Worm (Caenorhabditis elegans) whole organism, L4 larva: ENCODE results near the gene K08D8.4.

Source experiments
- Y105C5A.15 ChIP-seq: fragments of 200-800 bp; sonication (Bioruptor generic); IDR thresholded peaks from 2 replicates; pipeline ENCODE4 v1.3.6; 2022; ENCODE audit warnings: missing genetic modification characterization, missing compliant biosample characterization
- attf-4 ChIP-seq: sonication (generic microtip); optimal IDR thresholded peaks from 3 replicates; lab custom pipeline; 2017; ENCODE audit warnings: missing biosample characterization, missing genetic modification characterization
- cey-2 ChIP-seq: sonication (generic microtip); optimal IDR thresholded peaks from 3 replicates; lab custom pipeline; 2017; ENCODE audit warnings: missing genetic modification characterization, mild to moderate bottlenecking, missing compliant biosample characterization, antibody characterized with exemption, borderline replicate concordance; ENCODE audit not compliant: insufficient read depth
- daf-12 ChIP-seq: fragments of 150-350 bp; optimal IDR thresholded peaks from 2 replicates; lab custom pipeline; 2014; ENCODE audit warnings: missing biosample characterization, missing genetic modification reagents, missing genetic modification characterization
- dmd-6 ChIP-seq: fragments of 200-800 bp; sonication (Bioruptor generic); IDR thresholded peaks from 2 replicates; pipeline ENCODE4 v1.3.6; 2022; ENCODE audit warnings: missing genetic modification reagents, missing genetic modification characterization, missing compliant biosample characterization
- dmd-9 ChIP-seq: fragments of 200-800 bp; sonication (Bioruptor generic); IDR thresholded peaks from 2 replicates; pipeline ENCODE4 v1.3.6; 2022; ENCODE audit warnings: missing genetic modification reagents, missing genetic modification characterization, missing compliant biosample characterization
- dpl-1 ChIP-seq: fragments of 150-350 bp; optimal IDR thresholded peaks from 2 replicates; lab custom pipeline; 2014; ENCODE audit warnings: missing biosample characterization, missing genetic modification reagents, missing genetic modification characterization
- dve-1 ChIP-seq: sonication (generic microtip); optimal IDR thresholded peaks from 2 replicates; lab custom pipeline; 2017; ENCODE audit warnings: antibody characterized with exemption, mild to moderate bottlenecking, missing genetic modification characterization, missing compliant biosample characterization; ENCODE audit not compliant: insufficient read depth
- egl-43 ChIP-seq: fragments of 200-800 bp; sonication (Bioruptor generic); IDR thresholded peaks from 2 replicates; pipeline ENCODE4 v1.3.6; 2022; ENCODE audit warnings: missing genetic modification reagents, missing genetic modification characterization, missing compliant biosample characterization
- fos-1 ChIP-seq: fragments of 150-350 bp; optimal IDR thresholded peaks from 2 replicates; lab custom pipeline; 2014; ENCODE audit warnings: missing biosample characterization, missing genetic modification characterization
- hlh-11 ChIP-seq: fragments of 200-800 bp; sonication (Bioruptor generic); optimal IDR thresholded peaks from 2 replicates; lab custom pipeline; 2018; ENCODE audit warnings: mild to moderate bottlenecking, missing genetic modification characterization, missing compliant biosample characterization
- hlh-30 ChIP-seq: sonication (generic microtip); optimal IDR thresholded peaks from 2 replicates; lab custom pipeline; 2017; ENCODE audit warnings: antibody characterized with exemption, mild to moderate bottlenecking, missing genetic modification characterization, missing compliant biosample characterization; ENCODE audit not compliant: insufficient read depth
- hmg-1.1 ChIP-seq: fragments of 200-800 bp; sonication (Bioruptor generic); IDR thresholded peaks from 2 replicates; pipeline ENCODE4 v1.3.6; 2022; ENCODE audit warnings: missing genetic modification reagents, missing genetic modification characterization, missing compliant biosample characterization
- nhr-111 ChIP-seq: fragments of 200-800 bp; sonication (Bioruptor generic); optimal IDR thresholded peaks from 2 replicates; lab custom pipeline; 2018; ENCODE audit warnings: mild to moderate bottlenecking, missing genetic modification characterization, missing compliant biosample characterization
- nhr-25 ChIP-seq: sonication (generic microtip); optimal IDR thresholded peaks from 2 replicates; lab custom pipeline; 2017; ENCODE audit warnings: missing genetic modification characterization, mild to moderate bottlenecking, missing compliant biosample characterization, antibody characterized with exemption, moderate library complexity, borderline replicate concordance; ENCODE audit not compliant: insufficient read depth
- nhr-28 ChIP-seq: fragments of 150-350 bp; optimal IDR thresholded peaks from 2 replicates; lab custom pipeline; 2014; ENCODE audit warnings: missing biosample characterization, missing genetic modification characterization
- nhr-41 ChIP-seq: fragments of 200-800 bp; sonication (Bioruptor generic); IDR thresholded peaks from 2 replicates; pipeline ENCODE4 v1.3.6; 2022; ENCODE audit warnings: missing genetic modification reagents, missing genetic modification characterization, missing compliant biosample characterization
- nhr-48 ChIP-seq: sonication (generic microtip); optimal IDR thresholded peaks from 2 replicates; lab custom pipeline; 2016; ENCODE audit warnings: mild to moderate bottlenecking, missing genetic modification characterization, missing compliant biosample characterization
- nhr-6 ChIP-seq: fragments of 150-350 bp; optimal IDR thresholded peaks from 2 replicates; lab custom pipeline; 2014; ENCODE audit warnings: missing biosample characterization, missing genetic modification characterization
- nhr-77 ChIP-seq: fragments of 150-350 bp; optimal IDR thresholded peaks from 2 replicates; lab custom pipeline; 2014; ENCODE audit warnings: missing biosample characterization, missing genetic modification characterization
- pha-4 ChIP-seq, 2 experiments: fragments of 150-350 bp in 1 of 2; fragments of 200-800 bp in 1 of 2; sonication (Bioruptor generic) in 1 of 2; IDR thresholded peaks in 1 of 2; optimal IDR thresholded peaks in 1 of 2; 2 replicates each; pipeline versions ENCODE4 v1.3.6 to Lab custom; 2014 to 2022; ENCODE audit warnings: missing genetic modification characterization in 2 of 2, missing genetic modification reagents in 2 of 2, missing biosample characterization in 1 of 2, missing compliant biosample characterization in 1 of 2
- php-3 ChIP-seq: fragments of 200-800 bp; sonication (Bioruptor generic); IDR thresholded peaks from 2 replicates; pipeline ENCODE4 v1.3.6; 2022; ENCODE audit warnings: missing genetic modification reagents, missing genetic modification characterization, missing compliant biosample characterization
- pqm-1 ChIP-seq: sonication (generic microtip); optimal IDR thresholded peaks from 2 replicates; lab custom pipeline; 2017; ENCODE audit warnings: missing biosample characterization, missing genetic modification characterization
- snpc-4 ChIP-seq: fragments of 150-350 bp; optimal IDR thresholded peaks from 2 replicates; lab custom pipeline; 2014; ENCODE audit warnings: missing biosample characterization, missing genetic modification characterization
- tra-1 ChIP-seq: fragments of 200-800 bp; sonication (Bioruptor generic); IDR thresholded peaks from 2 replicates; pipeline ENCODE4 v1.3.6; 2022; ENCODE audit warnings: missing genetic modification reagents, missing genetic modification characterization, missing compliant biosample characterization
- unc-130 ChIP-seq: sonication (generic microtip); optimal IDR thresholded peaks from 2 replicates; lab custom pipeline; 2016; ENCODE audit warnings: missing genetic modification reagents, missing genetic modification characterization, missing compliant biosample characterization
- unc-62 ChIP-seq, 3 experiments: fragments of 150-350 bp in 1 of 3; sonication (generic microtip); optimal IDR thresholded peaks in 2 of 3; peaks in 1 of 3; 1 replicate in 1 of 3; 2 replicates in 2 of 3; lab custom pipeline; 2014 to 2017; ENCODE audit warnings: missing biosample characterization in 3 of 3, missing genetic modification characterization in 3 of 3, missing genetic modification reagents in 3 of 3, missing genotype in 1 of 3

The K08D8.4 gene

ce11 chrIV:12869383-12869782, 40.4 kb downstream of the K08D8.4 start (continued):
- TF ChIP-seq nhr-25 (tag; lab: Kevin White, UChicago) = no peak
- no peak for TF ChIP-seq fos-1 (tag; lab: Kevin White, UChicago)
- no peak for TF ChIP-seq attf-4 (tag; lab: Kevin White, UChicago)
- no peak for TF ChIP-seq nhr-111 (GFP tag; lab: Kevin White, UChicago)
- no peak for TF ChIP-seq dmd-9 (GFP tag; lab: Robert Waterston, UW)

DNA sequence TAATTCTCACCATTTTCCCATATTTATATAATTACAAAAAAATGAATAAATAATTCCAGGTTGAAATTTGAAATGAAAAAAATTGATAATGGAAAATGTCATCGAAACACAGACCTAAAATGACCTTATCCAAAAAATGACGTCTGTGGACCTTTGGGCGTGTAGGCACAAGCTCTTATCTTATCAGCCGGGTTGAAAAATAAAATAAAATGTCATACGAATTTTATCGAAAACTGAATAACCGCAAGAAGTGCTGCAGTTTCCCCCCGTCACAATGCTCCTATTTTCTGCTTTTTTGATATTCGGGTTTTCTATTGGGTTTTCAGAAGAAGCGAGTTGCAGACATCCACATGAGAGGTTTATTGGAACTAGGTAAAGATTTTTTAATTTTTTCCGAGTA, 43.9 kb downstream of the K08D8.4 start, which contains the start of gene clec-186:
Gene clec-186, plus strand, starts transcription at position 226 of the 400 bp plus-strand sequence.
- TF ChIP-seq dmd-6 (GFP tag; lab: Robert Waterston, UW) (peak; percentile 95), tra-1 (GFP tag; lab: Robert Waterston, UW) (peak; percentile 36; the same call in 1 of the 2 replicates), pha-4 (GFP tag; IDR thresholded peaks at IDR 0.05; lab: Robert Waterston, UW) (no peak), pha-4 (tag; optimal IDR thresholded peaks at IDR 0.05; lab: Kevin White, UChicago) (no peak), hlh-30 (tag; lab: Kevin White, UChicago) (peak; percentile 15), unc-62 (GFP tag; optimal IDR thresholded peaks at IDR 0.05 in 1 of 2; lab: Kevin White, UChicago) (peak in 1 of 2 experiments; percentile 85), unc-62 (tag; optimal IDR thresholded peaks at IDR 0.05; lab: Kevin White, UChicago) (no peak), nhr-6 (tag; lab: Kevin White, UChicago) (peak; percentile 29), hmg-1.1 (GFP tag; lab: Robert Waterston, UW) (no peak), egl-43 (no peak), dmd-9 (GFP tag; lab: Robert Waterston, UW) (no peak), hlh-11 (peak; percentile 72), php-3 (peak; percentile 67; the same call in 1 of the 2 replicates), nhr-41 (GFP tag; lab: Robert Waterston, UW) (peak; percentile 80; the same call in 1 of the 2 replicates), dve-1 (tag; lab: Kevin White, UChicago) (peak; percentile 60), nhr-77 (tag; lab: Kevin White, UChicago) (peak; percentile 38), nhr-48 (tag; lab: Kevin White, UChicago) (peak; percentile 49), snpc-4 (tag; lab: Kevin White, UChicago) (no peak), nhr-28 (tag; lab: Kevin White, UChicago) (peak; percentile 77), pqm-1 (tag; lab: Kevin White, UChicago) (peak; percentile 84)

- TF ChIP-seq unc-130 (GFP tag; lab: Kevin White, UChicago) (no peak), Y105C5A.15 (GFP tag; lab: Robert Waterston, UW) (no peak), unc-62 (GFP tag; optimal IDR thresholded peaks at IDR 0.05 in 1 of 2; lab: Kevin White, UChicago) (peak in 1 of 2 experiments; percentile 77), unc-62 (tag; optimal IDR thresholded peaks at IDR 0.05; lab: Kevin White, UChicago) (no peak), dpl-1 (GFP tag; lab: Kevin White, UChicago) (no peak), nhr-48 (tag; lab: Kevin White, UChicago) (no peak), cey-2 (tag; lab: Kevin White, UChicago) (no peak), daf-12 (tag; lab: Kevin White, UChicago) (no peak)
Observed at ce11 chrIV:12859797-12860196, 50.0 kb downstream of the K08D8.4 start, which contains the start of gene gcy-18. TSS of gene gcy-18 (plus strand) at chrIV:12860097.
